Worm (Caenorhabditis elegans) whole organism, midembryonic: ENCODE results near the gene mtg-1.

ENCODE experiments used
- klf-2 ChIP-seq: fragments of 200-800 bp; sonication (Bioruptor generic); conservative IDR thresholded peaks from 2 replicates; pipeline ENCODE4 v1.3.6; 2022; ENCODE audit warnings: missing genetic modification reagents, missing genetic modification characterization, missing compliant biosample characterization
- med-1 ChIP-seq: sonication (generic microtip); optimal IDR thresholded peaks from 2 replicates; lab custom pipeline; 2017; ENCODE audit warnings: missing genetic modification characterization, mild to moderate bottlenecking, missing compliant biosample characterization, antibody characterized with exemption, missing genetic modification reagents; ENCODE audit not compliant: insufficient read depth
- ztf-29 ChIP-seq: fragments of 200-800 bp; sonication (Bioruptor generic); IDR thresholded peaks from 2 replicates; pipeline ENCODE4 v1.3.6; 2022; ENCODE audit warnings: missing genetic modification reagents, missing genetic modification characterization, missing compliant biosample characterization

DNA sequence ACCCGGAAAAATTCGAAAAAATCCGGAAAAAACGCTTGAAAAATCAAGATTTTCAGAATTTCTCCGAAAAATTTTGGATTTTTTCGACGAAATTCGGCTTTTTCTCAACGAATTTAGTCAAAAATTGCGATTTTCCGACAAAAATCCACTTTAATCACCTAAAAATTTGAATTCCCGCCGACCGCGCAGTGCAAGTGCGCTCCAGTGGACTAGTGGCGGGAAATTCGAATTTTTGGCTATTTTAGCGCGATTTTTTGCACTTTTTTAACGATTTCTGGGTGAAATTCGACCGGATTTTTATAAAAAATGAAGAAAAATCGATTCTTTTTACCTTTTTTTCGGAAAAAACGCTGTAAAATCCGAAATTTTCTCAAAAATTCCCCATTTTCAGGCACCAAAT is 857 bp downstream of the mtg-1 start:
- no peak for TF ChIP-seq ztf-29 (GFP tag; lab: Robert Waterston, UW)
- no peak for TF ChIP-seq med-1 (GFP tag; lab: Kevin White, UChicago)
- no peak for TF ChIP-seq klf-2 (GFP tag; lab: Robert Waterston, UW)
